Fruit fly (Drosophila melanogaster): ENCODE data around the gene CG11555.

The CG11555 gene

DNA sequence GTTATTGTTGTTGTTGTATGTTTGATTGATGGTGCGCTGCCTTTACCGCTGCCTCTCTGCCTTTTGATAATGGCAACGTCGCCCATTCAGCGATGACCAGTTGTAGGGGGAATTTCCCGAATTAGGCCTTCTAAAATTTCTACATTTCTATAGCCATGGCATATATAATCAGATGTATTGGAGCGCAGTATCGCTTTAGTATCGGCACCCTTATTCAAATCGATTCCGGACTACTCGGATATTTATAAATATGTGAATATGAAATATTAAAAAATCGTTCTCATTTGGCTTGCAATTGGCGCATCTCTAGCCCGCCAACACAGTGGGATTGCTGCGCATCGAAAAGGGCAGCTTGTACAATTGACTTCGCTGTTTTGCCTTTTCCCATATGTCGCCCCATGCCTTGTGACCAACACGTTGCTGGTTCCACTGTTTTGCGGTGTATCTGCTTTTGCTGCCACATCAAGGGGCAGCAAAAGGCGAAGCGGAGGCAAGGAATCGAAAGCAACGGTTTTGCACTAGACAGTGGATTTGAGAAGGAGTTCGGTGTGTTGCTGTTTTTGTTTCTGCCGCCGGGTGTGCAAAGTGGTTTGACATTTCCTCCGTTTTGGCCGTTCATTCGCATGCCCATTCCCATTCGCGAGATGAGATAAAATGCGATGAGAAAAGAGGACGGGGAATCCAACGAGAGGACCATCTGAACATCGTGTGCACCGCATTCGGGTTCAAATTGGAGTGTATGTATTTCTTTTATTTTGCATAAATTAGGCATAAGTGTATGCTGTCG lies 48.8 kb upstream of the CG11555 start:
- peak; percentile 74 for TF ChIP-seq grau (tag; optimal IDR thresholded peaks at IDR 0.05)
- no peak for TF ChIP-seq Neu2 (GFP tag; optimal IDR thresholded peaks at IDR 0.05; ENCODE audit: borderline replicate concordance)
- TF ChIP-seq stc (GFP tag; IDR thresholded peaks at IDR 0.05): peak; percentile 34; the same call in 1 of the 2 replicates
- TF ChIP-seq sob (GFP tag; IDR thresholded peaks at IDR 0.05): peak; percentile 63; the same call in 1 of the 2 replicates
- no peak for TF ChIP-seq insv (GFP tag; optimal IDR thresholded peaks at IDR 0.05)
- TF ChIP-seq fu2 (GFP tag; optimal IDR thresholded peaks at IDR 0.05): no peak
- no peak for TF ChIP-seq en (GFP tag; optimal IDR thresholded peaks at IDR 0.05)
- peak; percentile 19 for TF ChIP-seq Bteb2 (GFP tag; optimal IDR thresholded peaks at IDR 0.05)
- peak; percentile 14 for TF ChIP-seq CG15601 (tag; optimal IDR thresholded peaks at IDR 0.05)
- TF ChIP-seq GATAe (GFP tag; conservative IDR thresholded peaks at IDR 0.05): no peak
- TF ChIP-seq Gug (GFP tag; IDR thresholded peaks at IDR 0.05): peak; percentile 82
- TF ChIP-seq CG5180 (GFP tag; optimal IDR thresholded peaks at IDR 0.05): peak; percentile 46
- peak; percentile 42 for TF ChIP-seq CG6813 (GFP tag; optimal IDR thresholded peaks at IDR 0.05)
- peak; percentile 48; the same call in 1 of the 3 replicates for TF ChIP-seq ase (GFP tag; IDR thresholded peaks at IDR 0.05)
- TF ChIP-seq Abd-B (GFP tag; optimal IDR thresholded peaks at IDR 0.05): no peak
- no peak for TF ChIP-seq pros (GFP tag; optimal IDR thresholded peaks at IDR 0.05)
- TF ChIP-seq stwl (tag; optimal IDR thresholded peaks at IDR 0.05): no peak
- TF ChIP-seq Eip74EF (GFP tag; optimal IDR thresholded peaks at IDR 0.05): no peak
- no peak for TF ChIP-seq CG31365 (tag; optimal IDR thresholded peaks at IDR 0.05)
- TF ChIP-seq CG16863 (GFP tag; optimal IDR thresholded peaks at IDR 0.05): peak; percentile 40
- peak; percentile 49 to 56 for TF ChIP-seq chif (GFP tag; optimal IDR thresholded peaks at IDR 0.05)
- TF ChIP-seq ind (GFP tag; optimal IDR thresholded peaks at IDR 0.05): peak; percentile 69
- TF ChIP-seq NC2α (GFP tag; optimal IDR thresholded peaks at IDR 0.05): no peak
- TF ChIP-seq CG15696 (tag; optimal IDR thresholded peaks at IDR 0.05): peak; percentile 44
- peak; percentile 72 for TF ChIP-seq HLH54F (GFP tag; optimal IDR thresholded peaks at IDR 0.05)
- TF ChIP-seq Ravus (GFP tag; IDR thresholded peaks at IDR 0.05): no peak
- no peak for TF ChIP-seq ab (GFP tag; optimal IDR thresholded peaks at IDR 0.05)
- no peak for TF ChIP-seq CG7928 (GFP tag; optimal IDR thresholded peaks at IDR 0.05)
- peak; percentile 59 for TF ChIP-seq HLH3B (GFP tag; IDR thresholded peaks at IDR 0.05)
- TF ChIP-seq Dp (GFP tag; optimal IDR thresholded peaks at IDR 0.05): no peak
- TF ChIP-seq dysf (GFP tag; IDR thresholded peaks at IDR 0.05): peak; percentile 61; the same call in 2 of the 3 replicates
- TF ChIP-seq CG2116 (GFP tag; optimal IDR thresholded peaks at IDR 0.05): peak; percentile 21
- TF ChIP-seq prd (optimal IDR thresholded peaks at IDR 0.05): no peak
- TF ChIP-seq prd (GFP tag; IDR thresholded peaks at IDR 0.05): peak; percentile 74
- TF ChIP-seq ara (GFP tag; IDR thresholded peaks at IDR 0.05): 0 out of 2 replicates have a peak, but pooled peaks have one; percentile 31
- TF ChIP-seq Vsx1 (GFP tag; optimal IDR thresholded peaks at IDR 0.05): no peak
- no peak for TF ChIP-seq Atf3 (GFP tag; optimal IDR thresholded peaks at IDR 0.05)
- peak; percentile 59 for TF ChIP-seq CG2712 (tag; optimal IDR thresholded peaks at IDR 0.05)
- TF ChIP-seq Mes4 (GFP tag; optimal IDR thresholded peaks at IDR 0.05): no peak
- TF ChIP-seq mirr (GFP tag; optimal IDR thresholded peaks at IDR 0.05): no peak
- peak; percentile 52; the same call in 1 of the 2 replicates for TF ChIP-seq wdn (GFP tag; IDR thresholded peaks at IDR 0.05)
- no peak for TF ChIP-seq Oaz (GFP tag; IDR thresholded peaks at IDR 0.05)
- TF ChIP-seq CG10565 (GFP tag; optimal IDR thresholded peaks at IDR 0.05): no peak
- peak; percentile 80 for TF ChIP-seq CG2120 (GFP tag; optimal IDR thresholded peaks at IDR 0.05)
- TF ChIP-seq CG8281 (tag; optimal IDR thresholded peaks at IDR 0.05): peak; percentile 39
- TF ChIP-seq grn (GFP tag; optimal IDR thresholded peaks at IDR 0.05): no peak
- TF ChIP-seq gcm (GFP tag; optimal IDR thresholded peaks at IDR 0.05): no peak
- TF ChIP-seq sisA (GFP tag; IDR thresholded peaks at IDR 0.05): peak; percentile 60
- TF ChIP-seq CG10209 (GFP tag; optimal IDR thresholded peaks at IDR 0.05): peak; percentile 66
